Worm (Caenorhabditis elegans): ENCODE measurements around the gene fbxa-69.
"Not testable (repeated sequence)": the region's sequence is repeated elsewhere in the genome, so short reads cannot be mapped to it uniquely, and the experiment has no call there.

ce11 chrV:15811982-15812381, 3.8 kb downstream of the fbxa-69 start, which contains the start of gene nhr-282:
- not testable (repeated sequence) for TF ChIP-seq fos-1, lin-15B, unc-86, nhr-76, mdl-1, mep-1 (tag; optimal IDR thresholded peaks at IDR 0.05)

Data from whole organism, L1 larva.